Fruit fly (Drosophila melanogaster) whole organism, embryonic: ENCODE data around the gene CG32137.

Source experiments
- CG8944 ChIP-seq: fragments of 200-800 bp; sonication (Bioruptor generic); optimal IDR thresholded peaks from 3 replicates; lab custom pipeline; 2016; ENCODE audit warnings: missing biosample characterization, missing genetic modification characterization
- Xbp1 ChIP-seq: fragments of 200-800 bp; sonication (Bioruptor generic); optimal IDR thresholded peaks from 3 replicates; lab custom pipeline; 2016; ENCODE audit warnings: missing biosample characterization, mild to moderate bottlenecking, missing genetic modification characterization
- bcd ChIP-seq: fragments of 200-800 bp; sonication (Bioruptor generic); optimal IDR thresholded peaks from 2 replicates; lab custom pipeline; 2017; ENCODE audit warnings: missing biosample characterization, mild to moderate bottlenecking, missing genetic modification characterization
- br ChIP-seq: fragments of >200 bp; optimal IDR thresholded peaks from 2 replicates; lab custom pipeline; 2017
- corto ChIP-seq: fragments of 200-800 bp; sonication (Bioruptor generic); optimal IDR thresholded peaks from 2 replicates; lab custom pipeline; 2016; ENCODE audit warnings: missing biosample characterization, mild to moderate bottlenecking, missing genetic modification characterization, moderate library complexity
- dan ChIP-seq: fragments of 200-800 bp; sonication (Bioruptor generic); IDR thresholded peaks from 2 replicates; pipeline ENCODE4 v1.3.6; 2022; ENCODE audit warnings: missing biosample characterization, missing genetic modification characterization
- dati ChIP-seq: fragments of 200-800 bp; sonication (Bioruptor generic); IDR thresholded peaks from 2 replicates; pipeline ENCODE4 v1.3.6; 2022; ENCODE audit warnings: missing biosample characterization, missing genetic modification characterization
- ems ChIP-seq: fragments of 200-800 bp; sonication (Bioruptor generic); optimal IDR thresholded peaks from 3 replicates; lab custom pipeline; 2016; ENCODE audit warnings: missing biosample characterization, missing genetic modification characterization
- gfzf ChIP-seq: fragments of 200-800 bp; sonication (Bioruptor generic); optimal IDR thresholded peaks from 2 replicates; lab custom pipeline; 2016; ENCODE audit warnings: missing biosample characterization, mild to moderate bottlenecking, missing genetic modification characterization, moderate library complexity
- insv ChIP-seq, 2 experiments: fragments of 200-800 bp; sonication (Bioruptor generic); optimal IDR thresholded peaks; 3 replicates each; lab custom pipeline; 2016 to 2018; ENCODE audit warnings: missing biosample characterization in 2 of 2, missing genetic modification characterization in 2 of 2
- ken ChIP-seq: fragments of 200-800 bp; sonication (Bioruptor generic); IDR thresholded peaks from 3 replicates; pipeline ENCODE4 v1.3.6; 2022; ENCODE audit warnings: missing biosample characterization, missing genetic modification characterization
- sug ChIP-seq: fragments of 200-800 bp; optimal IDR thresholded peaks from 2 replicates; lab custom pipeline; 2019; ENCODE audit warnings: missing biosample characterization, mild to moderate bottlenecking, missing genetic modification characterization, moderate library complexity
- tin ChIP-seq: fragments of 200-800 bp; sonication (Bioruptor generic); optimal IDR thresholded peaks from 3 replicates; lab custom pipeline; 2016; ENCODE audit warnings: missing biosample characterization, missing genetic modification characterization

dm6 chr3L:13946003-13946402 is 7.0 kb downstream of the CG32137 start:
- TF ChIP-seq sug (tag; lab: Kevin White, UChicago) = no peak
- TF ChIP-seq br (lab: Kevin White, UChicago) = no peak
- TF ChIP-seq CG8944 (GFP tag; lab: Kevin White, UChicago) = no peak
- no peak for TF ChIP-seq Xbp1 (GFP tag; lab: Kevin White, UChicago)
- no peak for TF ChIP-seq bcd (GFP tag; lab: Kevin White, UChicago)
- no peak for TF ChIP-seq dan
- no peak for TF ChIP-seq corto (GFP tag; lab: Kevin White, UChicago)
- no peak for TF ChIP-seq ken (GFP tag; lab: Robert Waterston, UW)
- TF ChIP-seq ems (GFP tag; lab: Kevin White, UChicago) = no peak
- TF ChIP-seq gfzf = no peak
- TF ChIP-seq dati (GFP tag; lab: Robert Waterston, UW) = no peak
- TF ChIP-seq insv (GFP tag; optimal IDR thresholded peaks at IDR 0.05; lab: Kevin White, UChicago) = no peak
- TF ChIP-seq tin (GFP tag; lab: Kevin White, UChicago) = no peak
